Fruit fly (Drosophila melanogaster) whole organism, embryonic: ENCODE data around the gene CG10232.

Experiments used
- Atf6 ChIP-seq: fragments of 200-800 bp; sonication (Bioruptor generic); IDR thresholded peaks from 2 replicates; pipeline ENCODE4 v1.3.6; 2022; ENCODE audit warnings: missing biosample characterization, missing genetic modification characterization
- CG10274 ChIP-seq: fragments of 200-800 bp; sonication (Bioruptor generic); optimal IDR thresholded peaks from 3 replicates; lab custom pipeline; 2017; ENCODE audit warnings: missing biosample characterization, mild to moderate bottlenecking, missing genetic modification characterization
- CG10543 ChIP-seq: fragments of 200-800 bp; sonication (Bioruptor generic); optimal IDR thresholded peaks from 3 replicates; lab custom pipeline; 2017; ENCODE audit warnings: missing biosample characterization, mild to moderate bottlenecking, missing genetic modification characterization, moderate library complexity
- CG12104 ChIP-seq: fragments of 200-800 bp; sonication (Bioruptor generic); optimal IDR thresholded peaks from 3 replicates; lab custom pipeline; 2016; ENCODE audit warnings: missing biosample characterization, missing genetic modification characterization
- CG12744 ChIP-seq: fragments of 200-800 bp; sonication (Bioruptor generic); optimal IDR thresholded peaks from 2 replicates; lab custom pipeline; 2016; ENCODE audit warnings: missing biosample characterization, missing genetic modification characterization
- CG12769 ChIP-seq: fragments of 200-800 bp; sonication (Bioruptor generic); optimal IDR thresholded peaks from 2 replicates; lab custom pipeline; 2019; ENCODE audit warnings: missing biosample characterization, mild to moderate bottlenecking, missing genetic modification characterization, moderate library complexity
- CG14667 ChIP-seq: fragments of 200-800 bp; sonication (Bioruptor generic); IDR thresholded peaks from 2 replicates; pipeline ENCODE4 v1.3.6; 2022; ENCODE audit warnings: missing biosample characterization, missing genetic modification characterization
- CG14860 ChIP-seq: fragments of 200-800 bp; sonication (Bioruptor generic); IDR thresholded peaks from 3 replicates; pipeline ENCODE4 v1.3.6; 2022; ENCODE audit warnings: missing biosample characterization, missing genetic modification characterization; ENCODE audit not compliant: partially characterized antibody
- CG15269 ChIP-seq: fragments of 200-800 bp; sonication (Bioruptor generic); optimal IDR thresholded peaks from 2 replicates; lab custom pipeline; 2018; ENCODE audit warnings: missing biosample characterization, mild to moderate bottlenecking, missing genetic modification characterization, moderate library complexity
- CG16779 ChIP-seq: fragments of 200-800 bp; sonication (Bioruptor generic); IDR thresholded peaks from 2 replicates; pipeline ENCODE4 v1.3.6; 2022; ENCODE audit warnings: missing biosample characterization, missing genetic modification characterization
- CG17802 ChIP-seq: fragments of 200-800 bp; sonication (Bioruptor generic); optimal IDR thresholded peaks from 2 replicates; lab custom pipeline; 2018; ENCODE audit warnings: missing biosample characterization, mild to moderate bottlenecking, missing genetic modification characterization, moderate library complexity
- CG18619 ChIP-seq: fragments of 200-800 bp; sonication (Bioruptor generic); optimal IDR thresholded peaks from 3 replicates; lab custom pipeline; 2017; ENCODE audit warnings: missing biosample characterization, mild to moderate bottlenecking, missing genetic modification characterization
- CG2712 ChIP-seq: fragments of 200-800 bp; optimal IDR thresholded peaks from 3 replicates; lab custom pipeline; 2019; ENCODE audit warnings: missing biosample characterization, mild to moderate bottlenecking, missing genetic modification characterization, moderate library complexity
- CG2875 ChIP-seq: fragments of 200-800 bp; sonication (Bioruptor generic); optimal IDR thresholded peaks from 2 replicates; lab custom pipeline; 2017; ENCODE audit warnings: missing biosample characterization, mild to moderate bottlenecking, missing genetic modification characterization, missing genetic modification reagents
- CG2889 ChIP-seq: fragments of 200-800 bp; sonication (Bioruptor generic); IDR thresholded peaks from 3 replicates; pipeline ENCODE4 v1.3.6; 2022; ENCODE audit warnings: missing biosample characterization, missing genetic modification characterization
- CG31224 ChIP-seq: fragments of 200-800 bp; sonication (Bioruptor generic); IDR thresholded peaks from 2 replicates; pipeline ENCODE4 v1.3.6; 2022; ENCODE audit warnings: missing biosample characterization, missing genetic modification characterization
- CG34422 ChIP-seq: fragments of 200-800 bp; sonication (Bioruptor generic); IDR thresholded peaks from 3 replicates; pipeline ENCODE4 v1.3.6; 2022; ENCODE audit warnings: missing biosample characterization, missing genetic modification characterization
- CG3838 ChIP-seq: fragments of 200-800 bp; sonication (Bioruptor generic); optimal IDR thresholded peaks from 3 replicates; lab custom pipeline; 2016; ENCODE audit warnings: missing biosample characterization, missing genetic modification characterization
- CG4328 ChIP-seq: fragments of 200-800 bp; sonication (Bioruptor generic); optimal IDR thresholded peaks from 3 replicates; lab custom pipeline; 2017; ENCODE audit warnings: missing biosample characterization, missing genetic modification reagents, missing genetic modification characterization
- CG43689 ChIP-seq: fragments of 200-800 bp; sonication (Bioruptor generic); IDR thresholded peaks from 2 replicates; pipeline ENCODE4 v1.3.6; 2022; ENCODE audit warnings: missing biosample characterization, missing genetic modification characterization
- CG4424 ChIP-seq: fragments of 200-800 bp; sonication (Bioruptor generic); optimal IDR thresholded peaks from 3 replicates; lab custom pipeline; 2016; ENCODE audit warnings: missing biosample characterization, missing genetic modification characterization
- CG6765 ChIP-seq: fragments of 200-800 bp; sonication (Bioruptor generic); optimal IDR thresholded peaks from 3 replicates; lab custom pipeline; 2017; ENCODE audit warnings: missing biosample characterization, mild to moderate bottlenecking, missing genetic modification characterization
- CG7987 ChIP-seq: fragments of 200-800 bp; sonication (Bioruptor generic); optimal IDR thresholded peaks from 2 replicates; lab custom pipeline; 2018; ENCODE audit warnings: missing biosample characterization, mild to moderate bottlenecking, missing genetic modification characterization, moderate library complexity
- CoRest ChIP-seq: fragments of 200-800 bp; sonication (Bioruptor generic); optimal IDR thresholded peaks from 3 replicates; lab custom pipeline; 2018; ENCODE audit warnings: missing biosample characterization, mild to moderate bottlenecking, missing genetic modification characterization, moderate library complexity
- Doc2 ChIP-seq: fragments of 200-800 bp; sonication (Bioruptor generic); IDR thresholded peaks from 2 replicates; pipeline ENCODE4 v1.3.6; 2022; ENCODE audit warnings: missing biosample characterization, missing genetic modification characterization
- Doc3 ChIP-seq: fragments of 200-800 bp; sonication (Bioruptor generic); IDR thresholded peaks from 3 replicates; pipeline ENCODE4 v1.3.6; 2022; ENCODE audit warnings: missing biosample characterization, missing genetic modification characterization; ENCODE audit not compliant: partially characterized antibody
- Ets97D ChIP-seq: fragments of 200-800 bp; sonication (Bioruptor generic); optimal IDR thresholded peaks from 3 replicates; lab custom pipeline; 2016; ENCODE audit warnings: missing biosample characterization, missing genetic modification characterization
- Fer1 ChIP-seq: fragments of 200-800 bp; sonication (Bioruptor generic); optimal IDR thresholded peaks from 2 replicates; lab custom pipeline; 2017; ENCODE audit warnings: missing biosample characterization, mild to moderate bottlenecking, missing genetic modification characterization
- Fer3 ChIP-seq: fragments of 200-800 bp; sonication (Bioruptor generic); optimal IDR thresholded peaks from 2 replicates; lab custom pipeline; 2018; ENCODE audit warnings: missing biosample characterization, mild to moderate bottlenecking, missing genetic modification characterization, moderate library complexity
- HLH54F ChIP-seq: fragments of 200-800 bp; sonication (Bioruptor generic); optimal IDR thresholded peaks from 3 replicates; lab custom pipeline; 2016; ENCODE audit warnings: missing biosample characterization, missing genetic modification characterization
- HmgZ ChIP-seq: fragments of 200-800 bp; sonication (Bioruptor generic); optimal IDR thresholded peaks from 2 replicates; lab custom pipeline; 2018; ENCODE audit warnings: missing biosample characterization, mild to moderate bottlenecking, missing genetic modification characterization
- Hr39 ChIP-seq: fragments of >200 bp; optimal IDR thresholded peaks from 2 replicates; lab custom pipeline; 2017
- Max ChIP-seq: fragments of 200-800 bp; sonication (Bioruptor generic); optimal IDR thresholded peaks from 2 replicates; lab custom pipeline; 2016; ENCODE audit warnings: missing biosample characterization, mild to moderate bottlenecking, missing genetic modification characterization
- Med ChIP-seq: fragments of 200-800 bp; sonication (Bioruptor generic); peaks from one replicate; lab custom pipeline; 2016; ENCODE audit warnings: missing biosample characterization, missing genetic modification characterization, mild to moderate bottlenecking, inconsistent platforms, moderate library complexity
- Nf-YC ChIP-seq: fragments of 200-800 bp; optimal IDR thresholded peaks from 3 replicates; lab custom pipeline; 2019; ENCODE audit warnings: missing biosample characterization, mild to moderate bottlenecking, missing genetic modification characterization, moderate library complexity
- Opbp ChIP-seq: fragments of 200-800 bp; sonication (Bioruptor generic); IDR thresholded peaks from 3 replicates; pipeline ENCODE4 v1.3.6; 2022; ENCODE audit warnings: missing biosample characterization, missing genetic modification characterization; ENCODE audit not compliant: partially characterized antibody
- Sox100B ChIP-seq: fragments of 200-800 bp; sonication (Bioruptor generic); optimal IDR thresholded peaks from 3 replicates; lab custom pipeline; 2018; ENCODE audit warnings: missing biosample characterization, mild to moderate bottlenecking, missing genetic modification characterization
- cg ChIP-seq: fragments of 200-800 bp; sonication (Bioruptor generic); optimal IDR thresholded peaks from 3 replicates; lab custom pipeline; 2019; ENCODE audit warnings: missing biosample characterization, mild to moderate bottlenecking, missing genetic modification characterization, moderate library complexity
- crol ChIP-seq: fragments of 200-800 bp; sonication (Bioruptor generic); IDR thresholded peaks from 2 replicates; pipeline ENCODE4 v1.3.6; 2022; ENCODE audit warnings: missing biosample characterization, missing genetic modification characterization
- ftz-f1 ChIP-seq: fragments of 200-800 bp; sonication (Bioruptor generic); optimal IDR thresholded peaks from 2 replicates; lab custom pipeline; 2016; ENCODE audit warnings: missing biosample characterization, missing genetic modification characterization
- gsb ChIP-seq: fragments of 200-800 bp; sonication (Bioruptor generic); IDR thresholded peaks from 2 replicates; pipeline ENCODE4 v1.3.6; 2022; ENCODE audit warnings: missing biosample characterization, missing genetic modification characterization
- gsb-n ChIP-seq: fragments of 200-800 bp; sonication (Bioruptor generic); optimal IDR thresholded peaks from 3 replicates; lab custom pipeline; 2018; ENCODE audit warnings: missing biosample characterization, mild to moderate bottlenecking, missing genetic modification characterization
- h ChIP-seq: fragments of >200 bp; optimal IDR thresholded peaks from 2 replicates; lab custom pipeline; 2017
- jigr1 ChIP-seq: fragments of 200-800 bp; sonication (Bioruptor generic); IDR thresholded peaks from 3 replicates; pipeline ENCODE4 v1.3.6; 2022; ENCODE audit warnings: missing biosample characterization, missing genetic modification characterization
- nmo ChIP-seq: fragments of 200-800 bp; sonication (Bioruptor generic); optimal IDR thresholded peaks from 2 replicates; lab custom pipeline; 2018; ENCODE audit warnings: missing biosample characterization, mild to moderate bottlenecking, missing genetic modification characterization, moderate library complexity
- pho ChIP-seq: fragments of 200-800 bp; sonication (Bioruptor generic); optimal IDR thresholded peaks from 2 replicates; lab custom pipeline; 2016; ENCODE audit warnings: missing biosample characterization, missing genetic modification characterization
- sqz ChIP-seq: fragments of 200-800 bp; sonication (Bioruptor generic); optimal IDR thresholded peaks from 3 replicates; lab custom pipeline; 2018; ENCODE audit warnings: missing biosample characterization, mild to moderate bottlenecking, missing genetic modification characterization
- sug ChIP-seq: fragments of 200-800 bp; optimal IDR thresholded peaks from 2 replicates; lab custom pipeline; 2019; ENCODE audit warnings: missing biosample characterization, mild to moderate bottlenecking, missing genetic modification characterization, moderate library complexity
- toy ChIP-seq: fragments of 200-800 bp; sonication (Bioruptor generic); IDR thresholded peaks from 2 replicates; pipeline ENCODE4 v1.3.6; 2022; ENCODE audit warnings: missing biosample characterization, missing genetic modification characterization
- vvl ChIP-seq: fragments of 200-800 bp; sonication (Bioruptor generic); IDR thresholded peaks from 2 replicates; pipeline ENCODE4 v1.3.6; 2022; ENCODE audit warnings: missing biosample characterization, missing genetic modification characterization
- zen2 ChIP-seq: fragments of 200-800 bp; sonication (Bioruptor generic); IDR thresholded peaks from 3 replicates; pipeline ENCODE4 v1.3.6; 2022; ENCODE audit warnings: missing biosample characterization, missing genetic modification characterization; ENCODE audit not compliant: partially characterized antibody

CG10232 gene

DNA sequence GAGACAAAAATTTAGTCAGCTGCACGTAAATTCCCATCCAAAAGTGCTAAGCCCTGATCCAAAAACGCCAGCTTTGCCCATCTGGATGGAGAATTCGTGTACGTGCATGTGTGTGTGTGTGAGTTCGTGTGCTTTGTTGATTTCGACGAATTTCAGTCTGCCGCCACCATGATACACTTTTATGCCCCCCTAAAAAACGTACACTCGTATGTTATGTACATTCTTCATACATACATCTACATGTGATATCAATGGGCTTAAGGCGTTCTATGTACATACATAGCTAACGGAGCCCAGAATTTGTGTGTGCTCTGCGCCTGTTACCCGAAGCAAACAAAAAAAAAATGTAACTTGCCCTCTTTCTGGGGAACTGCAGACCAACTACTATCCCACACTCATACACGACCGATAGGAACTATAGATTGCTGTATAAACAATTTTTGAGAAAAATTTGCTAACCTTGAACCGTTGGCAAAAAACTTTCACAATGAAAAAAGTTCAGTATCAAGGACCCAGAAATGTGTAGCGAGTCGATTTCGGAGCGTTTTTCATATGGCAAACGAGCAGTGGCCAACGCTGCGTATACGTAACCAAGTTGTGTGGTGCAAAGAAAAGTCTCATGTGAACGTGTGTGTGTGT, 4.4 kb upstream of the CG10232 start (continued):
- TF ChIP-seq crol (GFP tag; lab: Robert Waterston, UW) (no peak), CG12104 (peak; percentile 14), Med (GFP tag; lab: Kevin White, UChicago) (peak; percentile 72), CG16779 (GFP tag; lab: Robert Waterston, UW) (no peak), Max (GFP tag; lab: Kevin White, UChicago) (no peak), CG12769 (tag; lab: Kevin White, UChicago) (peak; percentile 55), CG10274 (GFP tag; lab: Kevin White, UChicago) (no peak), CG7987 (GFP tag; lab: Kevin White, UChicago) (peak; percentile 23), ftz-f1 (GFP tag; lab: Kevin White, UChicago) (peak; percentile 71), Hr39 (no peak), gsb (no peak), nmo (GFP tag; lab: Kevin White, UChicago) (no peak), pho (peak; percentile 2), Sox100B (GFP tag; lab: Kevin White, UChicago) (peak; percentile 11), toy (0 out of 2 replicates have a peak, but pooled peaks have one; percentile 7), Doc2 (GFP tag; lab: Robert Waterston, UW) (no peak), jigr1 (no peak), CG2889 (no peak), h (lab: Kevin White, UChicago) (no peak), Doc3 (GFP tag; lab: Robert Waterston, UW) (no peak), Opbp (no peak), CG31224 (GFP tag; lab: Robert Waterston, UW) (peak; percentile 100), CG18619 (GFP tag; lab: Kevin White, UChicago) (peak; percentile 34), vvl (GFP tag; lab: Robert Waterston, UW) (peak; percentile 46; the same call in 1 of the 2 replicates), HLH54F (no peak), CG17802 (no peak), Fer3 (tag; lab: Kevin White, UChicago) (peak; percentile 30), sqz (GFP tag; lab: Kevin White, UChicago) (peak; percentile 78), Nf-YC (peak; percentile 14), Fer1 (GFP tag; lab: Kevin White, UChicago) (peak; percentile 60), zen2 (GFP tag; lab: Robert Waterston, UW) (no peak), sug (tag; lab: Kevin White, UChicago) (peak; percentile 81), CG3838 (no peak), CG4328 (GFP tag; lab: Kevin White, UChicago) (peak; percentile 34), CoRest (tag; lab: Kevin White, UChicago) (peak; percentile 20), HmgZ (tag; lab: Kevin White, UChicago) (peak; percentile 68), Atf6 (GFP tag; lab: Robert Waterston, UW) (peak; percentile 49; the same call in 1 of the 2 replicates), CG34422 (GFP tag; lab: Robert Waterston, UW) (no peak), CG2875 (GFP tag; lab: Kevin White, UChicago) (no peak), CG15269 (peak; percentile 9), CG43689 (GFP tag; lab: Robert Waterston, UW) (no peak), CG10543 (GFP tag; lab: Kevin White, UChicago) (peak; percentile 86), CG6765 (GFP tag; lab: Kevin White, UChicago) (no peak), CG14860 (GFP tag; lab: Robert Waterston, UW) (no peak), CG12744 (GFP tag; lab: Kevin White, UChicago) (peak; percentile 30), cg (GFP tag; lab: Kevin White, UChicago) (peak; percentile 44), CG4424 (no peak), gsb-n (tag; lab: Kevin White, UChicago) (no peak), CG14667 (GFP tag; lab: Robert Waterston, UW) (no peak), Ets97D (GFP tag; lab: Kevin White, UChicago) (no peak), CG2712 (tag; lab: Kevin White, UChicago) (no peak)
